Fruit fly (Drosophila melanogaster) whole organism, embryonic: ENCODE results near the gene CG32192.

Experiments used
- ATbp ChIP-seq: fragments of 200-800 bp; sonication (Bioruptor generic); optimal IDR thresholded peaks from 2 replicates; lab custom pipeline; 2017; ENCODE audit warnings: missing biosample characterization, mild to moderate bottlenecking, missing genetic modification characterization, missing genetic modification reagents
- C15 ChIP-seq: fragments of 200-800 bp; sonication (Bioruptor generic); IDR thresholded peaks from 3 replicates; pipeline ENCODE4 v1.3.6; 2022; ENCODE audit warnings: missing biosample characterization, missing genetic modification characterization
- CG10431 ChIP-seq: fragments of 200-800 bp; sonication (Bioruptor generic); optimal IDR thresholded peaks from 3 replicates; lab custom pipeline; 2018; ENCODE audit warnings: missing biosample characterization, mild to moderate bottlenecking, missing genetic modification characterization
- CG10565 ChIP-seq: fragments of 200-800 bp; sonication (Bioruptor generic); optimal IDR thresholded peaks from 3 replicates; lab custom pipeline; 2016; ENCODE audit warnings: missing biosample characterization, mild to moderate bottlenecking, missing genetic modification characterization
- CG10979 ChIP-seq: fragments of 200-800 bp; sonication (Bioruptor generic); optimal IDR thresholded peaks from 2 replicates; lab custom pipeline; 2018; ENCODE audit warnings: missing biosample characterization, mild to moderate bottlenecking, missing genetic modification characterization, moderate library complexity
- CG11723 ChIP-seq: fragments of 200-800 bp; sonication (Bioruptor generic); optimal IDR thresholded peaks from 2 replicates; lab custom pipeline; 2017; ENCODE audit warnings: missing biosample characterization, mild to moderate bottlenecking, missing genetic modification characterization
- CG15073 ChIP-seq: fragments of 200-800 bp; sonication (Bioruptor generic); optimal IDR thresholded peaks from 2 replicates; lab custom pipeline; 2016; ENCODE audit warnings: missing biosample characterization, missing genetic modification characterization
- CG1603 ChIP-seq: fragments of 200-800 bp; sonication (Bioruptor generic); optimal IDR thresholded peaks from 2 replicates; lab custom pipeline; 2019; ENCODE audit warnings: missing biosample characterization, mild to moderate bottlenecking, missing genetic modification characterization, moderate library complexity
- CG18476 ChIP-seq: fragments of 200-800 bp; sonication (Bioruptor generic); optimal IDR thresholded peaks from 2 replicates; lab custom pipeline; 2016; ENCODE audit warnings: missing biosample characterization, mild to moderate bottlenecking, missing genetic modification characterization
- CG3163 ChIP-seq: fragments of 200-800 bp; sonication (Bioruptor generic); optimal IDR thresholded peaks from 3 replicates; lab custom pipeline; 2016; ENCODE audit warnings: missing biosample characterization, missing genetic modification characterization
- CG32767 ChIP-seq: fragments of 200-800 bp; sonication (Bioruptor generic); IDR thresholded peaks from 2 replicates; pipeline ENCODE4 v1.3.6; 2022; ENCODE audit warnings: missing biosample characterization, missing genetic modification characterization
- CG4820 ChIP-seq: fragments of 200-800 bp; sonication (Bioruptor generic); optimal IDR thresholded peaks from 3 replicates; lab custom pipeline; 2016; ENCODE audit warnings: missing biosample characterization, missing genetic modification characterization
- CG9876 ChIP-seq: fragments of 200-800 bp; sonication (Bioruptor generic); optimal IDR thresholded peaks from 2 replicates; lab custom pipeline; 2016; ENCODE audit warnings: missing biosample characterization, missing genetic modification characterization
- D ChIP-seq, 2 experiments: fragments of 200-800 bp in 1 of 2; fragments of >200 bp in 1 of 2; sonication (Bioruptor generic) in 1 of 2; optimal IDR thresholded peaks; 2 replicates in 1 of 2; 3 replicates in 1 of 2; lab custom pipeline; 2017; ENCODE audit warnings: mild to moderate bottlenecking in 1 of 2, missing biosample characterization in 1 of 2, missing genetic modification characterization in 1 of 2, missing genetic modification reagents in 1 of 2
- Dfd ChIP-seq, 2 experiments: fragments of >200 bp; optimal IDR thresholded peaks; 2 replicates each; lab custom pipeline; 2017; ENCODE audit warnings: missing biosample characterization in 2 of 2, missing genetic modification characterization in 2 of 2
- Fer2 ChIP-seq: fragments of 200-800 bp; sonication (Bioruptor generic); optimal IDR thresholded peaks from 2 replicates; lab custom pipeline; 2018; ENCODE audit warnings: missing biosample characterization, mild to moderate bottlenecking, missing genetic modification characterization, moderate library complexity
- HLH54F ChIP-seq: fragments of 200-800 bp; sonication (Bioruptor generic); optimal IDR thresholded peaks from 3 replicates; lab custom pipeline; 2016; ENCODE audit warnings: missing biosample characterization, missing genetic modification characterization
- Hmx ChIP-seq: fragments of 200-800 bp; sonication (Bioruptor generic); optimal IDR thresholded peaks from 2 replicates; lab custom pipeline; 2016; ENCODE audit warnings: missing biosample characterization, missing genetic modification characterization
- Mes4 ChIP-seq: fragments of 200-800 bp; sonication (Bioruptor generic); optimal IDR thresholded peaks from 2 replicates; lab custom pipeline; 2016; ENCODE audit warnings: missing biosample characterization, missing genetic modification characterization
- Mrtf ChIP-seq: fragments of 200-800 bp; sonication (Bioruptor generic); IDR thresholded peaks from 3 replicates; pipeline ENCODE4 v1.3.6; 2022; ENCODE audit warnings: missing biosample characterization, missing genetic modification characterization
- NC2β ChIP-seq: fragments of 200-800 bp; sonication (Bioruptor generic); optimal IDR thresholded peaks from 2 replicates; lab custom pipeline; 2016; ENCODE audit warnings: missing biosample characterization, missing genetic modification characterization
- NfI ChIP-seq: fragments of 200-800 bp; sonication (Bioruptor generic); optimal IDR thresholded peaks from 3 replicates; lab custom pipeline; 2018; ENCODE audit warnings: missing biosample characterization, mild to moderate bottlenecking, missing genetic modification characterization, moderate library complexity
- Pdp1 ChIP-seq, 2 experiments: fragments of 200-800 bp; sonication (Bioruptor generic); optimal IDR thresholded peaks; 3 replicates each; lab custom pipeline; 2016; ENCODE audit warnings: missing biosample characterization in 2 of 2, missing genetic modification characterization in 2 of 2, mild to moderate bottlenecking in 1 of 2, moderate library complexity in 1 of 2
- Ravus ChIP-seq: fragments of 200-800 bp; sonication (Bioruptor generic); IDR thresholded peaks from 2 replicates; pipeline ENCODE4 v1.3.6; 2022; ENCODE audit warnings: missing biosample characterization, missing genetic modification characterization
- aop ChIP-seq: fragments of 200-800 bp; sonication (Bioruptor generic); IDR thresholded peaks from 2 replicates; pipeline ENCODE4 v1.3.6; 2022; ENCODE audit warnings: missing biosample characterization, missing genetic modification characterization
- dan ChIP-seq: fragments of 200-800 bp; sonication (Bioruptor generic); IDR thresholded peaks from 2 replicates; pipeline ENCODE4 v1.3.6; 2022; ENCODE audit warnings: missing biosample characterization, missing genetic modification characterization
- dmrt99B ChIP-seq: fragments of 200-800 bp; sonication (Bioruptor generic); optimal IDR thresholded peaks from 2 replicates; lab custom pipeline; 2018; ENCODE audit warnings: missing biosample characterization, mild to moderate bottlenecking, missing genetic modification characterization, moderate library complexity
- exex ChIP-seq: fragments of 200-800 bp; sonication (Bioruptor generic); optimal IDR thresholded peaks from 4 replicates; lab custom pipeline; 2018; ENCODE audit warnings: missing biosample characterization, mild to moderate bottlenecking, missing genetic modification characterization, moderate library complexity
- gcm ChIP-seq: fragments of 200-800 bp; sonication (Bioruptor generic); optimal IDR thresholded peaks from 2 replicates; lab custom pipeline; 2019; ENCODE audit warnings: missing biosample characterization, mild to moderate bottlenecking, missing genetic modification characterization, moderate library complexity
- ham ChIP-seq: fragments of 200-800 bp; sonication (Bioruptor generic); IDR thresholded peaks from 2 replicates; pipeline ENCODE4 v1.3.6; 2022; ENCODE audit warnings: missing biosample characterization, missing genetic modification characterization
- hbn ChIP-seq: fragments of 200-800 bp; sonication (Bioruptor generic); IDR thresholded peaks from 2 replicates; pipeline ENCODE4 v1.3.6; 2022; ENCODE audit warnings: missing biosample characterization, missing genetic modification characterization; ENCODE audit not compliant: partially characterized antibody
- kni ChIP-seq: fragments of 200-800 bp; sonication (Bioruptor generic); optimal IDR thresholded peaks from 3 replicates; lab custom pipeline; 2017; ENCODE audit warnings: mild to moderate bottlenecking, missing biosample characterization, missing genetic modification reagents, missing genetic modification characterization
- luna ChIP-seq: fragments of 200-800 bp; sonication (Bioruptor generic); optimal IDR thresholded peaks from 2 replicates; lab custom pipeline; 2016; ENCODE audit warnings: missing biosample characterization, missing genetic modification characterization
- odd ChIP-seq: fragments of 200-800 bp; sonication (Bioruptor generic); optimal IDR thresholded peaks from 2 replicates; lab custom pipeline; 2017; ENCODE audit warnings: missing biosample characterization, mild to moderate bottlenecking, missing genetic modification characterization
- onecut ChIP-seq: fragments of 200-800 bp; sonication (Bioruptor generic); IDR thresholded peaks from 2 replicates; pipeline ENCODE4 v1.3.6; 2022; ENCODE audit warnings: missing biosample characterization, missing genetic modification characterization
- phol ChIP-seq: fragments of 200-800 bp; sonication (Bioruptor generic); optimal IDR thresholded peaks from 3 replicates; lab custom pipeline; 2018; ENCODE audit warnings: missing biosample characterization, mild to moderate bottlenecking, missing genetic modification characterization, moderate library complexity
- pita ChIP-seq: fragments of 200-800 bp; sonication (Bioruptor generic); optimal IDR thresholded peaks from 2 replicates; lab custom pipeline; 2017; ENCODE audit warnings: missing biosample characterization, mild to moderate bottlenecking, missing genetic modification characterization
- pnt ChIP-seq: fragments of 200-800 bp; sonication (Bioruptor generic); optimal IDR thresholded peaks from 3 replicates; lab custom pipeline; 2016; ENCODE audit warnings: missing biosample characterization, missing genetic modification characterization
- salm ChIP-seq: fragments of 200-800 bp; sonication (Bioruptor generic); optimal IDR thresholded peaks from 2 replicates; lab custom pipeline; 2018; ENCODE audit warnings: missing biosample characterization, mild to moderate bottlenecking, missing genetic modification characterization
- schlank ChIP-seq: fragments of 200-800 bp; sonication (Bioruptor generic); optimal IDR thresholded peaks from 2 replicates; lab custom pipeline; 2018; ENCODE audit warnings: missing biosample characterization, mild to moderate bottlenecking, missing genetic modification characterization
- tio ChIP-seq: fragments of 200-800 bp; sonication (Bioruptor generic); optimal IDR thresholded peaks from 2 replicates; lab custom pipeline; 2017; ENCODE audit warnings: missing biosample characterization, missing genetic modification characterization, inconsistent platforms
- toy ChIP-seq: fragments of 200-800 bp; sonication (Bioruptor generic); IDR thresholded peaks from 2 replicates; pipeline ENCODE4 v1.3.6; 2022; ENCODE audit warnings: missing biosample characterization, missing genetic modification characterization
- unc-4 ChIP-seq: fragments of 200-800 bp; sonication (Bioruptor generic); IDR thresholded peaks from 2 replicates; pipeline ENCODE4 v1.3.6; 2022; ENCODE audit warnings: missing biosample characterization, missing genetic modification characterization; ENCODE audit not compliant: partially characterized antibody
- unpg ChIP-seq: fragments of 200-800 bp; sonication (Bioruptor generic); optimal IDR thresholded peaks from 3 replicates; lab custom pipeline; 2018; ENCODE audit warnings: missing biosample characterization, mild to moderate bottlenecking, missing genetic modification characterization, moderate library complexity
- yki ChIP-seq: fragments of >200 bp; optimal IDR thresholded peaks from 3 replicates; lab custom pipeline; 2018

Gene CG32192

DNA sequence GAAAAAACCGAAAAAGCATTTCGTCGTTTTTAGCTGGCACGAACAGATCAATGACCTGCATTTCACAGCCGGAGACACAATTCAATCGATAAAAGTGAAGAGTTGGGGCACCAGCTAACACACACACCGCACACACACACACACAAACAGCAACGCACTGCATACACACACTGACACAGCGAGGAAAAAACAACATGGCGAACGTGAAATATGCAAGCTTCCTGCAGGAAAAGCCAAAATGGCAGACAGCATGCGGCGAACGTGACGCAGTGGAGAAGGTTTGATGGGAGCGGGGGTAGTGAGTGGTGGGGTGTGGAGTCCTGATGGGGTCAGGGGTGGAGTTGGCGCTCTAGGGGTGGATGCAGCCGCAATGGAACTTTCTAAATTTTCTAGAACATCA lies 43.9 kb downstream of the CG32192 start:
- TF ChIP-seq onecut (GFP tag; lab: Robert Waterston, UW) = peak; percentile 81
- TF ChIP-seq hbn = no peak
- TF ChIP-seq phol (tag; lab: Kevin White, UChicago) = peak; percentile 11
- peak in 1 of 2 experiments; percentile 64 for TF ChIP-seq Dfd (GFP tag; optimal IDR thresholded peaks at IDR 0.05; lab: Kevin White, UChicago)

DNA sequence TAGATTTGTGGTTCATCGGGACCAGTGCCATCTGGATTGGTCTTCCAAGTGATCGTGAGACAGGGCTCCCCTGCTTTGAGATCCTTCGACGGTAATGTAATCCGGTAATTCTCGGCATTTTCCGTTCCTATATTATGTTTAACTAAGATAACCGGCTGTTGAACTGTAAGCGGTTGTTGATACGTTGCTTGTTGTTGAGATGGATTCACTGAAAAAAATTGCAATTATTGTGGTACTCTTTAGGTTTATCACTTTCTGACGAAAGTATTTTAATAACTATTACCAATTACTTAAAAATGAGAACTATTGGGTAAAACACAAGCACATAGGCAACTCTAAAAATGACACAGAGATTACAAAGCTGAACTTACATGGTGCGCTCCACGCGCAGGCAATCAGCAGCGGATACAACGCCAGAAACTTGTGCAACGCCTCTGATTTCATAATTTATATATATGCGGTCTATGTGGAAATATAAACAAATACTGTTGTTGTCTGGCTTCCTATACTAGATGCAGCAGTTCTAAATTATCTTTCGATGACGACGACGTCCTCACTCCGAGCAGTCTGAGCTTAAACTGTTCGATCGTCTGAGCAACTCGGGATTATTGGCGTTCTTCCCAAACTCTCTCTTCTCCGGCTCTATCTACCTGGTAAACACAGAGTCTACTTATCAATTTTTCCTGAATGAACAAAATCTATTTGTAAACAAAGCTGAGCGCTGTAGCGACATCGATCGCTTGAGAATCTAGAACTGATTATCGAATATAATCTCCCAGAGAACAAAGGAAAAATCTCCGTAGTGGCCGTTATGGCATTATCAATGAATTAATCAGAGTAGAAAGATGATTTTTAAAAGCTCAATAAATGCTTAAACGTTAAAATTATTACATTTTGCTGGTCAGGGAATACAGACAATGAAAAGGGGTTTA lies 46.9 kb downstream of the CG32192 start, which contains the start of gene CG34253:
TSS of gene CG34253 (minus strand) at position 567 of the 932 bp plus-strand sequence.
- peak in 1 of 2 experiments; percentile 36 for TF ChIP-seq Pdp1 (GFP tag; optimal IDR thresholded peaks at IDR 0.05; lab: Kevin White, UChicago)
- peak; percentile 91 for TF ChIP-seq CG10431
- no peak for TF ChIP-seq salm (tag; lab: Kevin White, UChicago)

DNA sequence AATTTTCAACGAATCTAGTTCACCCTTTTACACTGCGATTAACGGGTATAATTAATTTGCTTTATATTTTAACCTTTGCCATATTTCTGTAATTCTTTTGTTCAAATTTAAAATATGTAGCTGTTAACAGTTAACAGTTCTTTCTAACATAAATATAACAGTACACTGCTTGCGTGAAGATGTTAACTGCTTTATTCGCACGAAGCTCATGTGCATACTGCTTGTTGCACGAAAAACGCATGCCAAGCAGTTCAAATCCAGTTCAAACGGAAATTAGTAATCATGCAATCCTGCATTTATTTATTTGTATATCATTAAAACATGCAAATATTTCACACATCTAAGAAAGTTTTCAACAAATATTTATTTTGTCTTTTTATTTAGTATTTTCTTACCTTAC lies 47.9 kb downstream of the CG32192 start:
- no peak for TF ChIP-seq exex
- peak; percentile 65 for TF ChIP-seq CG1603 (tag; lab: Kevin White, UChicago)
- TF ChIP-seq C15 (GFP tag; lab: Robert Waterston, UW) = no peak
- no peak for TF ChIP-seq Mrtf (GFP tag; lab: Robert Waterston, UW)
- TF ChIP-seq CG10431 = no peak
- no peak for TF ChIP-seq gcm (GFP tag; lab: Kevin White, UChicago)
- TF ChIP-seq CG10979 (tag; lab: Kevin White, UChicago) = no peak
- no peak for TF ChIP-seq CG3163
- TF ChIP-seq CG9876 (GFP tag; lab: Kevin White, UChicago) = no peak
- TF ChIP-seq Fer2 (tag; lab: Kevin White, UChicago) = no peak
- TF ChIP-seq dmrt99B (tag; lab: Kevin White, UChicago) = no peak
- TF ChIP-seq schlank (tag; lab: Kevin White, UChicago) = no peak
- TF ChIP-seq HLH54F (GFP tag; lab: Kevin White, UChicago) = no peak
- TF ChIP-seq pnt (GFP tag; lab: Kevin White, UChicago) = no peak
- TF ChIP-seq luna (GFP tag; lab: Kevin White, UChicago) = no peak
- peak; percentile 9 for TF ChIP-seq unpg
- no peak for TF ChIP-seq kni (GFP tag; lab: Kevin White, UChicago)
- no peak for TF ChIP-seq ATbp (GFP tag; lab: Kevin White, UChicago)
- no peak for TF ChIP-seq aop
- no peak for TF ChIP-seq dan (GFP tag; lab: Robert Waterston, UW)
- no peak for TF ChIP-seq CG18476 (GFP tag; lab: Kevin White, UChicago)
- no peak for TF ChIP-seq unc-4
- TF ChIP-seq NC2β (GFP tag; lab: Kevin White, UChicago) = no peak
- TF ChIP-seq Dfd (GFP tag; optimal IDR thresholded peaks at IDR 0.05; lab: Kevin White, UChicago) = peak in 1 of 2 experiments; percentile 97
- no peak for TF ChIP-seq Mes4 (GFP tag; lab: Kevin White, UChicago)
- TF ChIP-seq CG11723 (GFP tag; lab: Kevin White, UChicago) = no peak
- TF ChIP-seq odd = no peak
- no peak for TF ChIP-seq CG4820 (GFP tag; lab: Kevin White, UChicago)
- no peak for TF ChIP-seq Ravus (GFP tag; lab: Robert Waterston, UW)
- TF ChIP-seq Hmx (GFP tag; lab: Kevin White, UChicago) = no peak
- no peak for TF ChIP-seq tio (GFP tag; lab: Kevin White, UChicago)
- TF ChIP-seq NfI (GFP tag; lab: Kevin White, UChicago) = peak; percentile 19
- no peak for TF ChIP-seq CG15073
- no peak for TF ChIP-seq toy (GFP tag; lab: Robert Waterston, UW)
- TF ChIP-seq CG10565 = no peak
- no peak for TF ChIP-seq D (optimal IDR thresholded peaks at IDR 0.05; lab: Kevin White, UChicago)
- TF ChIP-seq D (GFP tag; optimal IDR thresholded peaks at IDR 0.05; lab: Kevin White, UChicago) = no peak
- TF ChIP-seq yki (lab: Kevin White, UChicago) = peak; percentile 20
- no peak for TF ChIP-seq pita (GFP tag; lab: Kevin White, UChicago)
- TF ChIP-seq CG32767 (GFP tag; lab: Robert Waterston, UW) = no peak
- TF ChIP-seq ham = no peak
